Worm (Caenorhabditis elegans) whole organism, L1 larva: ENCODE measurements around the gene skr-10.

Experiments
- C34B4.2 ChIP-seq: sonication (generic microtip); optimal IDR thresholded peaks from 2 replicates; lab custom pipeline; 2017; ENCODE audit warnings: mild to moderate bottlenecking, missing genetic modification characterization, missing compliant biosample characterization
- ama-1 ChIP-seq: fragments of 150-350 bp; optimal IDR thresholded peaks from 2 replicates; lab custom pipeline; 2014
- lsy-2 ChIP-seq, 2 experiments: fragments of 150-350 bp; optimal IDR thresholded peaks; 2 replicates each; lab custom pipeline; 2014; ENCODE audit warnings: missing biosample characterization in 2 of 2, missing genetic modification characterization in 2 of 2
- nhr-77 ChIP-seq: fragments of 150-350 bp; optimal IDR thresholded peaks from 2 replicates; lab custom pipeline; 2014; ENCODE audit warnings: missing biosample characterization, missing genetic modification characterization
- nhr-90 ChIP-seq: sonication (generic microtip); optimal IDR thresholded peaks from 2 replicates; lab custom pipeline; 2016; ENCODE audit warnings: mild to moderate bottlenecking, missing genetic modification characterization, missing compliant biosample characterization; ENCODE audit not compliant: poor library complexity
- rnt-1 ChIP-seq: sonication (generic microtip); optimal IDR thresholded peaks from 2 replicates; lab custom pipeline; 2016; ENCODE audit warnings: mild to moderate bottlenecking, missing genetic modification characterization, moderate library complexity, missing compliant biosample characterization
- tbx-2 ChIP-seq: sonication (generic microtip); optimal IDR thresholded peaks from 2 replicates; lab custom pipeline; 2016; ENCODE audit warnings: missing genetic modification characterization, missing compliant biosample characterization
- unc-62 ChIP-seq: fragments of 150-350 bp; optimal IDR thresholded peaks from 2 replicates; lab custom pipeline; 2014; ENCODE audit warnings: missing biosample characterization, missing genetic modification reagents, missing genetic modification characterization

- TF ChIP-seq unc-62 (GFP tag; lab: Kevin White, UChicago) (no peak), tbx-2 (tag; lab: Kevin White, UChicago) (no peak), C34B4.2 (tag; lab: Kevin White, UChicago) (no peak), lsy-2 (tag; optimal IDR thresholded peaks at IDR 0.05; lab: Kevin White, UChicago) (no peak), rnt-1 (tag; lab: Kevin White, UChicago) (no peak), nhr-90 (no peak), ama-1 (lab: Kevin White, UChicago) (no peak), nhr-77 (tag; lab: Kevin White, UChicago) (no peak)
These were observed 44.8 kb downstream of the skr-10 start for ce11 chrIV:15991416-15991815.
